Fruit fly (Drosophila melanogaster): ENCODE results near the gene CG2201.
A peak's percentile ranks its signal among the peaks of the same experiment; 100 is the strongest.

The CG2201 gene

DNA sequence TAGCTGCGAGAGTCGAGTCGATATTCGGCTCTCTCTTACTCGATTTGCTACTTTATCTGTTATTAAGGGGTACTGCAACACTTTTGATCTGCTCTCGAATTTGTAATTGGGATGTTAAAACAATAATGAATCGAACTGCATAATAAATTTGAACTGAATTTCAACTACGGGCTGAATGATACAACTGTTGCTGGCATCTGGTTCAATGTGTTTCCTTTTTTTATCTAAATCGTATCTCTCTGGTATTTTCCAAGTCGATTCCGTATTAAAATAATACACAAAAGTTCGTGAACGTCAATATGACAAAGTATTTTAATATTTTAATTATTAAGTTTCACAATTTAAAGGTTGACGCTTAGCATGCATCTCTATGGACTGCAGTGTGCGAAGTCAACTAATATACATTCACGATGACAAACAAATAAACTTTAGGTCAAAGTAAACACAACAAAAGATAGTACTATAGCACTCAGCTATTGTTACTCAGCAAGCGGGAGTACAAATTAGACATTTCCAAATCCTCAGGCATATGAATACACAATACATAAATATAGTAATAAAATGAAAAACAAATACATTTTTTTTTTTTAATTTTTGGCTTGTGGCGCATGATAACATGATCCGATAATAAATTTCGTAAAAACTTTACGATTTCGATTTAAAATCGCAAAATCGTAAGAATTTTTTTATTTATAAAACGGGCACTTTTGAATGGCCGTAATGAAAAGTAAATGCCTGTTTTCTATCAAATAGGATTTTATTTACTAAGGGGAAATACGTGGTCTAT is at the start of gene CG2201 (continued):
- no peak for TF ChIP-seq esg (GFP tag; conservative IDR thresholded peaks at IDR 0.05)
- no peak for TF ChIP-seq Kr (GFP tag; optimal IDR thresholded peaks at IDR 0.05)
- no peak for TF ChIP-seq CG4730 (GFP tag; IDR thresholded peaks at IDR 0.05)
- no peak for TF ChIP-seq CG15011 (GFP tag; optimal IDR thresholded peaks at IDR 0.05)
- TF ChIP-seq Jarid2 (GFP tag; optimal IDR thresholded peaks at IDR 0.05): no peak
- peak; percentile 37 for TF ChIP-seq nmo (GFP tag; optimal IDR thresholded peaks at IDR 0.05)
- peak; percentile 40 for TF ChIP-seq nau (GFP tag; optimal IDR thresholded peaks at IDR 0.05)
- TF ChIP-seq pzg (GFP tag; optimal IDR thresholded peaks at IDR 0.05): no peak
- TF ChIP-seq CG12391 (tag; optimal IDR thresholded peaks at IDR 0.05): peak; percentile 44
- peak; percentile 14 for TF ChIP-seq CG12769 (tag; optimal IDR thresholded peaks at IDR 0.05)
- no peak for TF ChIP-seq Spps (tag; optimal IDR thresholded peaks at IDR 0.05)
- TF ChIP-seq vfl (GFP tag; optimal IDR thresholded peaks at IDR 0.05): no peak
- TF ChIP-seq luna (GFP tag; optimal IDR thresholded peaks at IDR 0.05): no peak
- TF ChIP-seq Xbp1 (GFP tag; optimal IDR thresholded peaks at IDR 0.05): peak; percentile 45
- peak; percentile 48 for TF ChIP-seq trem (tag; optimal IDR thresholded peaks at IDR 0.05)
- TF ChIP-seq Hmx (GFP tag; optimal IDR thresholded peaks at IDR 0.05): no peak
- no peak for TF ChIP-seq hbn (GFP tag; IDR thresholded peaks at IDR 0.05; ENCODE audit: partially characterized antibody)
- no peak for TF ChIP-seq klu (GFP tag; IDR thresholded peaks at IDR 0.05)
- no peak for TF ChIP-seq pfk (GFP tag; optimal IDR thresholded peaks at IDR 0.05)
- peak; percentile 43 for TF ChIP-seq D19A (tag; optimal IDR thresholded peaks at IDR 0.05)
- peak; percentile 43 for TF ChIP-seq CG12071 (GFP tag; optimal IDR thresholded peaks at IDR 0.05)
- peak; percentile 10 for TF ChIP-seq CG33557 (GFP tag; optimal IDR thresholded peaks at IDR 0.05)
- TF ChIP-seq CG14860 (GFP tag; IDR thresholded peaks at IDR 0.05; ENCODE audit: partially characterized antibody): 0 out of 3 replicates have a peak, but pooled peaks have one; percentile 19
- TF ChIP-seq dati (GFP tag; IDR thresholded peaks at IDR 0.05): no peak
- TF ChIP-seq ind (GFP tag; optimal IDR thresholded peaks at IDR 0.05): peak; percentile 3
- no peak for TF ChIP-seq cg (GFP tag; optimal IDR thresholded peaks at IDR 0.05)
- TF ChIP-seq MTF-1 (GFP tag; optimal IDR thresholded peaks at IDR 0.05; ENCODE audit: borderline replicate concordance): peak; percentile 52
- TF ChIP-seq Fer1 (GFP tag; optimal IDR thresholded peaks at IDR 0.05): peak; percentile 12
- no peak for TF ChIP-seq CG7556 (GFP tag; optimal IDR thresholded peaks at IDR 0.05)
- peak; percentile 37 for TF ChIP-seq psq (GFP tag; optimal IDR thresholded peaks at IDR 0.05)
- no peak for TF ChIP-seq CG18599 (GFP tag; optimal IDR thresholded peaks at IDR 0.05)
- no peak for TF ChIP-seq pita (GFP tag; optimal IDR thresholded peaks at IDR 0.05)
- TF ChIP-seq vvl (GFP tag; IDR thresholded peaks at IDR 0.05): peak; percentile 69
- TF ChIP-seq ttk (GFP tag; IDR thresholded peaks at IDR 0.05): no peak
- TF ChIP-seq org-1 (GFP tag; optimal IDR thresholded peaks at IDR 0.05): peak; percentile 43
- no peak for TF ChIP-seq Bdp1 (GFP tag; optimal IDR thresholded peaks at IDR 0.05)
- peak; percentile 47; the same call in 2 of the 3 replicates for TF ChIP-seq tgo (GFP tag; IDR thresholded peaks at IDR 0.05)
- peak; percentile 5 for TF ChIP-seq CHES-1-like (GFP tag; optimal IDR thresholded peaks at IDR 0.05)
- no peak for TF ChIP-seq da (GFP tag; optimal IDR thresholded peaks at IDR 0.05)
- peak; percentile 37 for TF ChIP-seq CG12219 (GFP tag; optimal IDR thresholded peaks at IDR 0.05)
- no peak for TF ChIP-seq CG12155 (GFP tag; optimal IDR thresholded peaks at IDR 0.05)
- TF ChIP-seq chn (GFP tag; optimal IDR thresholded peaks at IDR 0.05): no peak
- TF ChIP-seq sim (GFP tag; IDR thresholded peaks at IDR 0.05): no peak
- TF ChIP-seq fru (optimal IDR thresholded peaks at IDR 0.05): no peak
- peak; percentile 61 for TF ChIP-seq row (GFP tag; IDR thresholded peaks at IDR 0.05)
- no peak for TF ChIP-seq Nf-YC (tag; optimal IDR thresholded peaks at IDR 0.05)
- peak; percentile 30 to 61 for TF ChIP-seq Trl (optimal IDR thresholded peaks at IDR 0.05)
- TF ChIP-seq Trl (GFP tag; optimal IDR thresholded peaks at IDR 0.05): peak; percentile 14
- peak; percentile 33 for TF ChIP-seq CG4282 (GFP tag; optimal IDR thresholded peaks at IDR 0.05)
- TF ChIP-seq CG10462 (GFP tag; optimal IDR thresholded peaks at IDR 0.05): no peak

Measured in whole organism, embryonic.